Fruit fly (Drosophila melanogaster) whole organism, adult: Measurements from ENCODE around the gene Polr2A.

ENCODE experiments used
- CG11617 ChIP-seq: fragments of 200-800 bp; sonication (Bioruptor generic); optimal IDR thresholded peaks from 2 replicates; lab custom pipeline; 2017; ENCODE audit warnings: mild to moderate bottlenecking, missing biosample characterization, missing genetic modification reagents, missing genetic modification characterization
- CG12768 ChIP-seq: fragments of 200-800 bp; sonication (Bioruptor generic); optimal IDR thresholded peaks from 2 replicates; lab custom pipeline; 2017; ENCODE audit warnings: missing biosample characterization, missing genetic modification characterization, mild to moderate bottlenecking, moderate library complexity, missing genetic modification reagents
- CG14711 ChIP-seq: fragments of 200-800 bp; sonication (Bioruptor generic); optimal IDR thresholded peaks from 2 replicates; lab custom pipeline; 2018; ENCODE audit warnings: missing biosample characterization, mild to moderate bottlenecking, missing genetic modification characterization, moderate library complexity
- CG5204 ChIP-seq: fragments of 200-800 bp; sonication (Bioruptor generic); optimal IDR thresholded peaks from 2 replicates; lab custom pipeline; 2016; ENCODE audit warnings: missing biosample characterization, missing genetic modification characterization
- CG7101 ChIP-seq: fragments of 200-800 bp; sonication (Bioruptor generic); optimal IDR thresholded peaks from 2 replicates; lab custom pipeline; 2018; ENCODE audit warnings: missing biosample characterization, mild to moderate bottlenecking, missing genetic modification characterization, moderate library complexity
- bab1 ChIP-seq: fragments of 200-800 bp; sonication (Bioruptor generic); optimal IDR thresholded peaks from 3 replicates; lab custom pipeline; 2019; ENCODE audit warnings: missing biosample characterization, mild to moderate bottlenecking, missing genetic modification characterization, moderate library complexity
- cic ChIP-seq: fragments of 200-800 bp; sonication (Bioruptor generic); optimal IDR thresholded peaks from 2 replicates; lab custom pipeline; 2017; ENCODE audit warnings: missing biosample characterization, mild to moderate bottlenecking, missing genetic modification characterization, moderate library complexity
- cnc ChIP-seq, 2 experiments: fragments of >200 bp; optimal IDR thresholded peaks; 2 replicates each; lab custom pipeline; 2017
- kay ChIP-seq: fragments of 200-800 bp; sonication (Bioruptor generic); peaks from one replicate; lab custom pipeline; 2016; ENCODE audit warnings: missing biosample characterization, missing genetic modification characterization, borderline replicate concordance
- ovo ChIP-seq: fragments of 200-800 bp; sonication (Bioruptor generic); optimal IDR thresholded peaks from 2 replicates; lab custom pipeline; 2016; ENCODE audit warnings: missing biosample characterization, missing genetic modification characterization
- pad ChIP-seq: fragments of 200-800 bp; sonication (Bioruptor generic); optimal IDR thresholded peaks from 3 replicates; lab custom pipeline; 2017; ENCODE audit warnings: missing biosample characterization, missing genetic modification characterization, mild to moderate bottlenecking, moderate library complexity, missing genetic modification reagents
- tj ChIP-seq: fragments of 200-800 bp; sonication (Bioruptor generic); optimal IDR thresholded peaks from 3 replicates; lab custom pipeline; 2017; ENCODE audit warnings: missing biosample characterization, mild to moderate bottlenecking, missing genetic modification characterization, moderate library complexity

- TF ChIP-seq kay (no peak), CG12768 (GFP tag; lab: Kevin White, UChicago) (no peak), cnc (optimal IDR thresholded peaks at IDR 0.05; lab: Kevin White, UChicago) (no peak), tj (GFP tag; lab: Kevin White, UChicago) (no peak), ovo (no peak), cic (no peak), CG5204 (GFP tag; lab: Kevin White, UChicago) (no peak), CG11617 (no peak), CG7101 (tag; lab: Kevin White, UChicago) (no peak), CG14711 (tag; lab: Kevin White, UChicago) (no peak), bab1 (GFP tag; lab: Kevin White, UChicago) (no peak), pad (no peak)
These were observed 52.8 kb downstream of the Polr2A start for dm6 chrX:11517295-11517694.
